Fruit fly (Drosophila melanogaster) whole organism, embryonic: Measurements from ENCODE around the gene CG15337.

Experiments used
- ATbp ChIP-seq: fragments of 200-800 bp; sonication (Bioruptor generic); optimal IDR thresholded peaks from 2 replicates; lab custom pipeline; 2017; ENCODE audit warnings: missing biosample characterization, mild to moderate bottlenecking, missing genetic modification characterization, missing genetic modification reagents
- Bgb ChIP-seq: fragments of 200-800 bp; sonication (Bioruptor generic); IDR thresholded peaks from 2 replicates; pipeline ENCODE4 v1.3.6; 2022; ENCODE audit warnings: missing biosample characterization, missing genetic modification characterization; ENCODE audit not compliant: partially characterized antibody
- CG10147 ChIP-seq: fragments of 200-800 bp; sonication (Bioruptor generic); optimal IDR thresholded peaks from 2 replicates; lab custom pipeline; 2019; ENCODE audit warnings: missing biosample characterization, mild to moderate bottlenecking, missing genetic modification characterization, moderate library complexity
- CG10431 ChIP-seq: fragments of 200-800 bp; sonication (Bioruptor generic); optimal IDR thresholded peaks from 3 replicates; lab custom pipeline; 2018; ENCODE audit warnings: missing biosample characterization, mild to moderate bottlenecking, missing genetic modification characterization
- CG12071 ChIP-seq: fragments of 200-800 bp; sonication (Bioruptor generic); optimal IDR thresholded peaks from 3 replicates; lab custom pipeline; 2018; ENCODE audit warnings: missing biosample characterization, mild to moderate bottlenecking, missing genetic modification characterization
- CG12659 ChIP-seq: fragments of 200-800 bp; sonication (Bioruptor generic); optimal IDR thresholded peaks from 3 replicates; lab custom pipeline; 2017; ENCODE audit warnings: mild to moderate bottlenecking, missing biosample characterization, missing genetic modification reagents, missing genetic modification characterization
- CG13424 ChIP-seq: fragments of 200-800 bp; sonication (Bioruptor generic); optimal IDR thresholded peaks from 2 replicates; lab custom pipeline; 2019; ENCODE audit warnings: missing biosample characterization, mild to moderate bottlenecking, missing genetic modification characterization, moderate library complexity
- CG13894 ChIP-seq: fragments of 200-800 bp; sonication (Bioruptor generic); optimal IDR thresholded peaks from 3 replicates; lab custom pipeline; 2018; ENCODE audit warnings: missing biosample characterization, mild to moderate bottlenecking, missing genetic modification characterization, moderate library complexity
- CG15601 ChIP-seq: fragments of 200-800 bp; sonication (Bioruptor generic); optimal IDR thresholded peaks from 3 replicates; lab custom pipeline; 2019; ENCODE audit warnings: missing biosample characterization, mild to moderate bottlenecking, missing genetic modification characterization, moderate library complexity
- CG18619 ChIP-seq: fragments of 200-800 bp; sonication (Bioruptor generic); optimal IDR thresholded peaks from 3 replicates; lab custom pipeline; 2017; ENCODE audit warnings: missing biosample characterization, mild to moderate bottlenecking, missing genetic modification characterization
- CG31441 ChIP-seq: fragments of 200-800 bp; sonication (Bioruptor generic); IDR thresholded peaks from 2 replicates; pipeline ENCODE4 v1.3.6; 2022; ENCODE audit warnings: missing biosample characterization, missing genetic modification characterization
- CG32532 ChIP-seq: fragments of 200-800 bp; sonication (Bioruptor generic); IDR thresholded peaks from 2 replicates; pipeline ENCODE4 v1.3.6; 2022; ENCODE audit warnings: missing biosample characterization, missing genetic modification characterization
- CG33213 ChIP-seq: fragments of 200-800 bp; sonication (Bioruptor generic); optimal IDR thresholded peaks from 3 replicates; lab custom pipeline; 2016; ENCODE audit warnings: missing biosample characterization, missing genetic modification characterization
- CG3407 ChIP-seq: fragments of 200-800 bp; sonication (Bioruptor generic); optimal IDR thresholded peaks from 2 replicates; lab custom pipeline; 2018; ENCODE audit warnings: missing biosample characterization, mild to moderate bottlenecking, missing genetic modification characterization
- CG4854 ChIP-seq: fragments of 200-800 bp; sonication (Bioruptor generic); optimal IDR thresholded peaks from 2 replicates; lab custom pipeline; 2016; ENCODE audit warnings: missing biosample characterization, missing genetic modification characterization, inconsistent platforms
- CG6175 ChIP-seq: fragments of 200-800 bp; sonication (Bioruptor generic); IDR thresholded peaks from 3 replicates; pipeline ENCODE4 v1.3.6; 2022; ENCODE audit warnings: missing biosample characterization, missing genetic modification characterization
- CG6791 ChIP-seq: fragments of 200-800 bp; sonication (Bioruptor generic); IDR thresholded peaks from 3 replicates; pipeline ENCODE4 v1.3.6; 2022; ENCODE audit warnings: missing biosample characterization, missing genetic modification characterization; ENCODE audit not compliant: partially characterized antibody
- CG7357 ChIP-seq: fragments of 200-800 bp; sonication (Bioruptor generic); IDR thresholded peaks from 3 replicates; pipeline ENCODE4 v1.3.6; 2022; ENCODE audit warnings: missing biosample characterization, missing genetic modification characterization
- CG7963 ChIP-seq: fragments of 200-800 bp; sonication (Bioruptor generic); IDR thresholded peaks from 3 replicates; pipeline ENCODE4 v1.3.6; 2022; ENCODE audit warnings: missing biosample characterization, missing genetic modification characterization; ENCODE audit not compliant: partially characterized antibody
- CG7987 ChIP-seq: fragments of 200-800 bp; sonication (Bioruptor generic); optimal IDR thresholded peaks from 2 replicates; lab custom pipeline; 2018; ENCODE audit warnings: missing biosample characterization, mild to moderate bottlenecking, missing genetic modification characterization, moderate library complexity
- CG8089 ChIP-seq: fragments of 200-800 bp; sonication (Bioruptor generic); optimal IDR thresholded peaks from 3 replicates; lab custom pipeline; 2016; ENCODE audit warnings: missing biosample characterization, missing genetic modification characterization
- CG8281 ChIP-seq: fragments of 200-800 bp; sonication (Bioruptor generic); optimal IDR thresholded peaks from 2 replicates; lab custom pipeline; 2018; ENCODE audit warnings: missing biosample characterization, mild to moderate bottlenecking, missing genetic modification characterization, moderate library complexity
- Chrac-16 ChIP-seq: fragments of 200-800 bp; sonication (Bioruptor generic); optimal IDR thresholded peaks from 3 replicates; lab custom pipeline; 2016; ENCODE audit warnings: missing biosample characterization, missing genetic modification characterization
- D19A ChIP-seq: fragments of 200-800 bp; optimal IDR thresholded peaks from 3 replicates; lab custom pipeline; 2019; ENCODE audit warnings: missing biosample characterization, mild to moderate bottlenecking, missing genetic modification characterization, moderate library complexity
- Dad ChIP-seq: fragments of 200-800 bp; sonication (Bioruptor generic); optimal IDR thresholded peaks from 3 replicates; lab custom pipeline; 2016; ENCODE audit warnings: missing biosample characterization, missing genetic modification characterization
- Deaf1 ChIP-seq: fragments of 200-800 bp; optimal IDR thresholded peaks from 3 replicates; lab custom pipeline; 2019; ENCODE audit warnings: missing biosample characterization, mild to moderate bottlenecking, missing genetic modification characterization, moderate library complexity
- Doc3 ChIP-seq: fragments of 200-800 bp; sonication (Bioruptor generic); IDR thresholded peaks from 3 replicates; pipeline ENCODE4 v1.3.6; 2022; ENCODE audit warnings: missing biosample characterization, missing genetic modification characterization; ENCODE audit not compliant: partially characterized antibody
- Ets97D ChIP-seq: fragments of 200-800 bp; sonication (Bioruptor generic); optimal IDR thresholded peaks from 3 replicates; lab custom pipeline; 2016; ENCODE audit warnings: missing biosample characterization, missing genetic modification characterization
- Lpt ChIP-seq: fragments of >200 bp; optimal IDR thresholded peaks from 2 replicates; lab custom pipeline; 2018; ENCODE audit warnings: missing biosample characterization, missing genetic modification characterization
- Mes4 ChIP-seq: fragments of 200-800 bp; sonication (Bioruptor generic); optimal IDR thresholded peaks from 2 replicates; lab custom pipeline; 2016; ENCODE audit warnings: missing biosample characterization, missing genetic modification characterization
- Oli ChIP-seq: fragments of 200-800 bp; sonication (Bioruptor generic); optimal IDR thresholded peaks from 2 replicates; lab custom pipeline; 2018; ENCODE audit warnings: missing biosample characterization, mild to moderate bottlenecking, missing genetic modification characterization, moderate library complexity
- Scr ChIP-seq: fragments of 200-800 bp; sonication (Bioruptor generic); IDR thresholded peaks from 2 replicates; pipeline ENCODE4 v1.3.6; 2022; ENCODE audit warnings: missing biosample characterization, missing genetic modification characterization; ENCODE audit not compliant: partially characterized antibody
- Sox100B ChIP-seq: fragments of 200-800 bp; sonication (Bioruptor generic); optimal IDR thresholded peaks from 3 replicates; lab custom pipeline; 2018; ENCODE audit warnings: missing biosample characterization, mild to moderate bottlenecking, missing genetic modification characterization
- Stat92E ChIP-seq, 3 experiments: fragments of >200 bp in 2 of 3; fragments of 200-800 bp in 1 of 3; sonication (Bioruptor generic) in 1 of 3; optimal IDR thresholded peaks; 2 replicates each; lab custom pipeline; 2017 to 2019; ENCODE audit warnings: missing biosample characterization in 3 of 3, missing genetic modification characterization in 3 of 3, mild to moderate bottlenecking in 1 of 3, moderate library complexity in 1 of 3
- ab ChIP-seq: fragments of 200-800 bp; sonication (Bioruptor generic); optimal IDR thresholded peaks from 2 replicates; lab custom pipeline; 2016; ENCODE audit warnings: missing biosample characterization, missing genetic modification characterization
- crp ChIP-seq, 2 experiments: fragments of 200-800 bp; sonication (Bioruptor generic); optimal IDR thresholded peaks; 2 replicates in 1 of 2; 3 replicates in 1 of 2; lab custom pipeline; 2017; ENCODE audit warnings: missing biosample characterization in 2 of 2, missing genetic modification characterization in 2 of 2, mild to moderate bottlenecking in 1 of 2, moderate library complexity in 1 of 2
- dimm ChIP-seq: fragments of 200-800 bp; sonication (Bioruptor generic); IDR thresholded peaks from 2 replicates; pipeline ENCODE4 v1.3.6; 2022; ENCODE audit warnings: missing biosample characterization, missing genetic modification characterization
- esg ChIP-seq: fragments of 200-800 bp; sonication (Bioruptor generic); conservative IDR thresholded peaks from 2 replicates; pipeline ENCODE4 v1.3.6; 2022; ENCODE audit warnings: missing biosample characterization, missing genetic modification characterization
- ftz-f1 ChIP-seq: fragments of 200-800 bp; sonication (Bioruptor generic); optimal IDR thresholded peaks from 2 replicates; lab custom pipeline; 2016; ENCODE audit warnings: missing biosample characterization, missing genetic modification characterization
- insv ChIP-seq, 2 experiments: fragments of 200-800 bp; sonication (Bioruptor generic); optimal IDR thresholded peaks; 3 replicates each; lab custom pipeline; 2016 to 2018; ENCODE audit warnings: missing biosample characterization in 2 of 2, missing genetic modification characterization in 2 of 2
- jigr1 ChIP-seq: fragments of 200-800 bp; sonication (Bioruptor generic); IDR thresholded peaks from 3 replicates; pipeline ENCODE4 v1.3.6; 2022; ENCODE audit warnings: missing biosample characterization, missing genetic modification characterization
- kah ChIP-seq: fragments of 200-800 bp; sonication (Bioruptor generic); optimal IDR thresholded peaks from 2 replicates; lab custom pipeline; 2018; ENCODE audit warnings: missing biosample characterization, mild to moderate bottlenecking, missing genetic modification characterization
- nmo ChIP-seq: fragments of 200-800 bp; sonication (Bioruptor generic); optimal IDR thresholded peaks from 2 replicates; lab custom pipeline; 2018; ENCODE audit warnings: missing biosample characterization, mild to moderate bottlenecking, missing genetic modification characterization, moderate library complexity
- nom ChIP-seq: fragments of 200-800 bp; sonication (Bioruptor generic); optimal IDR thresholded peaks from 2 replicates; lab custom pipeline; 2017; ENCODE audit warnings: missing biosample characterization, missing genetic modification characterization, mild to moderate bottlenecking, moderate library complexity, missing genetic modification reagents
- pb ChIP-seq: fragments of 200-800 bp; sonication (Bioruptor generic); optimal IDR thresholded peaks from 3 replicates; lab custom pipeline; 2016; ENCODE audit warnings: missing biosample characterization, missing genetic modification characterization
- pros ChIP-seq: fragments of 200-800 bp; sonication (Bioruptor generic); optimal IDR thresholded peaks from 3 replicates; lab custom pipeline; 2019; ENCODE audit warnings: missing biosample characterization, mild to moderate bottlenecking, missing genetic modification characterization, moderate library complexity
- psq ChIP-seq: fragments of 200-800 bp; sonication (Bioruptor generic); optimal IDR thresholded peaks from 2 replicates; lab custom pipeline; 2017; ENCODE audit warnings: missing biosample characterization, missing genetic modification characterization
- sima ChIP-seq: fragments of 200-800 bp; sonication (Bioruptor generic); optimal IDR thresholded peaks from 2 replicates; lab custom pipeline; 2016; ENCODE audit warnings: missing biosample characterization, missing genetic modification characterization
- tgo ChIP-seq: fragments of 200-800 bp; sonication (Bioruptor generic); IDR thresholded peaks from 3 replicates; pipeline ENCODE4 v1.3.6; 2022; ENCODE audit warnings: missing biosample characterization, missing genetic modification characterization

Gene CG15337

dm6 chrX:8126149-8126548 lies 33.7 kb upstream of the CG15337 start (continued):
- TF ChIP-seq CG32532 (GFP tag; lab: Robert Waterston, UW) = no peak
- TF ChIP-seq crp (GFP tag; optimal IDR thresholded peaks at IDR 0.05; lab: Kevin White, UChicago) = no peak
- no peak for TF ChIP-seq Doc3 (GFP tag; lab: Robert Waterston, UW)
- TF ChIP-seq CG8089 (GFP tag; lab: Kevin White, UChicago) = peak; percentile 23
- TF ChIP-seq nmo (GFP tag; lab: Kevin White, UChicago) = peak; percentile 73
- no peak for TF ChIP-seq CG6175
- TF ChIP-seq Scr (GFP tag; lab: Robert Waterston, UW) = no peak
- no peak for TF ChIP-seq Bgb
- peak; percentile 65 for TF ChIP-seq CG31441 (GFP tag; lab: Robert Waterston, UW)
- peak; percentile 45; the same call in 1 of the 3 replicates for TF ChIP-seq tgo (GFP tag; lab: Robert Waterston, UW)
- peak; percentile 53 for TF ChIP-seq CG13424
- TF ChIP-seq nom = no peak
- no peak for TF ChIP-seq pb (GFP tag; lab: Kevin White, UChicago)
- TF ChIP-seq Deaf1 (tag; lab: Kevin White, UChicago) = no peak
- peak; percentile 66 for TF ChIP-seq D19A (tag; lab: Kevin White, UChicago)
- no peak for TF ChIP-seq sima (GFP tag; lab: Kevin White, UChicago)
- TF ChIP-seq Stat92E (GFP tag; optimal IDR thresholded peaks at IDR 0.05; lab: Kevin White, UChicago) = no peak
- TF ChIP-seq jigr1 (GFP tag; lab: Robert Waterston, UW) = peak; percentile 37; the same call in 1 of the 3 replicates
- no peak for TF ChIP-seq CG10147 (GFP tag; lab: Kevin White, UChicago)
- no peak for TF ChIP-seq CG4854 (GFP tag; lab: Kevin White, UChicago)
- TF ChIP-seq Dad (GFP tag; lab: Kevin White, UChicago) = no peak
- TF ChIP-seq CG15601 (tag; lab: Kevin White, UChicago) = peak; percentile 73
- peak; percentile 20 for TF ChIP-seq CG12071 (GFP tag; lab: Kevin White, UChicago)
- TF ChIP-seq dimm = peak; percentile 41; the same call in 1 of the 2 replicates
- no peak for TF ChIP-seq Ets97D (GFP tag; lab: Kevin White, UChicago)
- no peak for TF ChIP-seq kah (GFP tag; lab: Kevin White, UChicago)
- TF ChIP-seq CG13894 (tag; lab: Kevin White, UChicago) = no peak
- peak; percentile 59 for TF ChIP-seq Mes4 (GFP tag; lab: Kevin White, UChicago)
- no peak for TF ChIP-seq ab (GFP tag; lab: Kevin White, UChicago)
- peak; percentile 48 for TF ChIP-seq esg (GFP tag; lab: Robert Waterston, UW)
- peak; percentile 45 for TF ChIP-seq Chrac-16 (GFP tag; lab: Kevin White, UChicago)
- no peak for TF ChIP-seq ftz-f1 (GFP tag; lab: Kevin White, UChicago)
- no peak for TF ChIP-seq CG33213
- no peak for TF ChIP-seq CG7357 (GFP tag; lab: Robert Waterston, UW)
- TF ChIP-seq CG6791 (GFP tag; lab: Robert Waterston, UW) = no peak
- TF ChIP-seq CG3407 (GFP tag; lab: Kevin White, UChicago) = peak; percentile 51
- TF ChIP-seq pros (GFP tag; lab: Kevin White, UChicago) = no peak
- TF ChIP-seq CG7987 (GFP tag; lab: Kevin White, UChicago) = no peak
- TF ChIP-seq insv (GFP tag; optimal IDR thresholded peaks at IDR 0.05; lab: Kevin White, UChicago) = no peak
- peak; percentile 11 for TF ChIP-seq CG12659 (GFP tag; lab: Kevin White, UChicago)
- TF ChIP-seq CG8281 = no peak
- no peak for TF ChIP-seq CG7963 (GFP tag; lab: Robert Waterston, UW)
- peak; percentile 11 for TF ChIP-seq CG10431 (GFP tag; lab: Kevin White, UChicago)
- peak; percentile 83 for TF ChIP-seq ATbp
- peak; percentile 57 for TF ChIP-seq Sox100B (GFP tag; lab: Kevin White, UChicago)
- no peak for TF ChIP-seq CG18619 (GFP tag; lab: Kevin White, UChicago)
- peak; percentile 6 for TF ChIP-seq psq
- peak; percentile 68 for TF ChIP-seq Oli (tag; lab: Kevin White, UChicago)
- TF ChIP-seq Lpt (GFP tag; lab: Kevin White, UChicago) = no peak
